Worm (Caenorhabditis elegans): ENCODE results near the gene W08F4.3.
A peak's percentile ranks its signal among the peaks of the same experiment; 100 is the strongest.

DNA sequence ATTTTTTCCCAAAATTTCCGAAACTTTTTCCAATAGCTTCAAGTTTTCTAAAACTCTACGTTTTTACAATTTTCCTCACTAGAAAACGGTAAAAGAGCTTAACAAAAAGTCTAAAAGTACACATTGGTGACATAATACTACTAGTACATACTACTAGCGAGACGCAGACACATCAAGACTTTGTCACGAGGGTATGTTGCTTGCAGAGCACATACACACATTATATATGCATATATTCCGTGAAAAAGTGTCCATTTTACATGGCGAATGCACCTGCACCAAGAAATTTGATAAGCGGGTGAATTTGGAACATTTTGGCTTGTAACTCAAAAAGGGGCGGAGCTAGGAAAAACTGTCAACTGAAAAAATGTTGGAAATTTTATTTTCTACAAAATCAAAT lies 20.9 kb downstream of the W08F4.3 start:
- TF ChIP-seq dmd-4 (tag; optimal IDR thresholded peaks at IDR 0.05) (no peak), snpc-4 (tag; optimal IDR thresholded peaks at IDR 0.05) (no peak), ama-1 (optimal IDR thresholded peaks at IDR 0.05) (no peak), nhr-23 (tag; optimal IDR thresholded peaks at IDR 0.05) (no peak), ceh-16 (tag; optimal IDR thresholded peaks at IDR 0.05) (no peak), mdl-1 (tag; optimal IDR thresholded peaks at IDR 0.05) (peak; percentile 10 to 67), nhr-6 (tag; optimal IDR thresholded peaks at IDR 0.05) (no peak), unc-62 (GFP tag; optimal IDR thresholded peaks at IDR 0.05) (no peak), C34F6.9 (tag; optimal IDR thresholded peaks at IDR 0.05) (peak; percentile 70), egl-27 (tag; optimal IDR thresholded peaks at IDR 0.05) (peak; percentile 49), zag-1 (tag; optimal IDR thresholded peaks at IDR 0.05) (no peak)
